Fruit fly (Drosophila melanogaster): Measurements from ENCODE around the gene CG32228.

DNA sequence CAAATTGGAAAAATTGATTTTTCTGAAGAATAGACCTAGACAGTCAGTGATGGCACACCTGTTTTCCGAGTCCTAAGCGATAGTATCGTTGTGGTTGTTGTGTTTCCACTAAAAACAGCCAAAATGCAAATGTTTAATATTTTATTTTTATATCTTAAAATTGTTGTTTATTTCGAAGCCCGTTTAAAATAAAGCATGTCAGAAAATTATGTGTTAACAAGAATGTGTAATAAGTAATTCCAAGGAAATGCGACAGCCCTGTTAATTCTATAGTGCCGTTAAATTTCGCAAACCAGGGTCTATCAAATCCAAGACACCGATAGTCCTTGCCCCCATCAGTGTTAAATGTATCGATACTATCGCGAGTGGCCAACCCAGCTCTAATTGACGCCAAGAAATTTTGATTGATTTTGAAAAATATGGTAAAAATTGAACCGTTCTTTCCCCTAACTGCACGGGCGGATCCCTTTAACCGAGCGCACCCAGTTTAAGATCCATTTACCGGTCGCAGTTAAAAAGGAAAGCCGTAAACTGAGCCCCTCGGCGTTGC, 36.5 kb downstream of the CG32228 start, which contains the start of gene Pex23:
- peak; percentile 78 for TF ChIP-seq Ets97D (GFP tag; optimal IDR thresholded peaks at IDR 0.05)
- TF ChIP-seq CG12659 (GFP tag; optimal IDR thresholded peaks at IDR 0.05), result peak; percentile 91
- peak; percentile 84 for TF ChIP-seq CG6272 (GFP tag; IDR thresholded peaks at IDR 0.05)
